Worm (Caenorhabditis elegans) whole organism, dauer: ENCODE measurements around the gene C48D1.5.

Source experiments
- unc-62 ChIP-seq: sonication (generic microtip); optimal IDR thresholded peaks from 2 replicates; lab custom pipeline; 2017; ENCODE audit warnings: missing biosample characterization, missing genetic modification reagents, missing genetic modification characterization

Gene C48D1.5

ce11 chrIV:13221657-13222056, at the start of gene C48D1.5:
C48D1.5 (plus strand) TSS chrIV:13221957.
- no peak for TF ChIP-seq unc-62

- no peak for TF ChIP-seq unc-62
These were observed 48.4 kb upstream of the C48D1.5 start for ce11 chrIV:13173359-13173758.

ce11 chrIV:13179295-13179694, 42.5 kb upstream of the C48D1.5 start, which contains the start of gene lev-1:
lev-1 (minus strand) TSS chrIV:13179395.
- no peak for TF ChIP-seq unc-62

ce11 chrIV:13180723-13181122, 41.0 kb upstream of the C48D1.5 start, which contains the start of gene F58D2.3:
F58D2.3 (minus strand) TSS chrIV:13180823.
- TF ChIP-seq unc-62 = no peak

- no peak for TF ChIP-seq unc-62
These were observed 32.8 kb upstream of the C48D1.5 start, which contains the start of gene F58D2.4 for ce11 chrIV:13188959-13189358. F58D2.4 (minus strand) TSS chrIV:13189059.

ce11 chrIV:13189467-13189866, 32.3 kb upstream of the C48D1.5 start, which contains the start of gene F58D2.2:
F58D2.2 (plus strand) TSS chrIV:13189767.
- TF ChIP-seq unc-62 = no peak

ce11 chrIV:13190075-13190474, 31.7 kb upstream of the C48D1.5 start:
- TF ChIP-seq unc-62 = no peak

ce11 chrIV:13193239-13193638, 28.5 kb upstream of the C48D1.5 start, which contains the start of gene F58D2.5:
F58D2.5 (minus strand) TSS chrIV:13193339.
- no peak for TF ChIP-seq unc-62

- no peak for TF ChIP-seq unc-62
These were observed 24.5 kb upstream of the C48D1.5 start, which contains the start of gene C48D1.1 for ce11 chrIV:13197282-13197681. C48D1.1 (minus strand) TSS chrIV:13197382.

ce11 chrIV:13204037-13204436, 17.7 kb upstream of the C48D1.5 start, which contains the start of gene ced-3:
ced-3 (minus strand) TSS chrIV:13204137.
- TF ChIP-seq unc-62 = no peak

- no peak for TF ChIP-seq unc-62
These were observed 15.9 kb upstream of the C48D1.5 start for ce11 chrIV:13205891-13206290.

- TF ChIP-seq unc-62 = no peak
These were observed 12.2 kb upstream of the C48D1.5 start, which contains the start of gene C48D1.9 for ce11 chrIV:13209566-13209965. C48D1.9 (minus strand) TSS chrIV:13209666.

- TF ChIP-seq unc-62 = no peak
These were observed 7.3 kb upstream of the C48D1.5 start, which contains the start of gene cho-1 for ce11 chrIV:13214466-13214865. cho-1 (minus strand) TSS chrIV:13214566.

ce11 chrIV:13220594-13220993, 1.2 kb upstream of the C48D1.5 start:
- no peak for TF ChIP-seq unc-62

- TF ChIP-seq unc-62 = no peak
These were observed 9.6 kb downstream of the C48D1.5 start for ce11 chrIV:13231393-13231792.

- no peak for TF ChIP-seq unc-62
These were observed 14.7 kb downstream of the C48D1.5 start, which contains the start of gene pwp-1 for ce11 chrIV:13236485-13236884. pwp-1 (minus strand) TSS chrIV:13236585.

- TF ChIP-seq unc-62 = no peak
These were observed 17.4 kb downstream of the C48D1.5 start, which contains the start of gene tag-115 for ce11 chrIV:13238943-13239861. tag-115 (minus strand) TSS chrIV:13239414.
